Worm (Caenorhabditis elegans): ENCODE measurements around the gene F58B4.7.

Gene F58B4.7

ce11 chrV:10942161-10942560, 19.0 kb upstream of the F58B4.7 start, which contains the start of gene zip-9:
TSS of gene zip-9 (plus strand) at chrV:10942461.
- TF ChIP-seq Y75B8A.6 (GFP tag; IDR thresholded peaks at IDR 0.05) (0 out of 2 replicates have a peak, but pooled peaks have one; percentile 18), mdl-1 (tag; optimal IDR thresholded peaks at IDR 0.05) (no peak)

ce11 chrV:10941150-10941549, 18.0 kb upstream of the F58B4.7 start, which contains the start of gene F17C11.26:
TSS of gene F17C11.26 (plus strand) at chrV:10941450.
- no peak for TF ChIP-seq cey-2 (tag; optimal IDR thresholded peaks at IDR 0.05; ENCODE audit: borderline replicate concordance, insufficient read depth)
- TF ChIP-seq attf-4 (tag; optimal IDR thresholded peaks at IDR 0.05) = no peak
- no peak for TF ChIP-seq ceh-62 (tag; optimal IDR thresholded peaks at IDR 0.05)
- no peak for TF ChIP-seq vab-7 (GFP tag; IDR thresholded peaks at IDR 0.05)
- no peak for TF ChIP-seq F37D6.2 (tag; optimal IDR thresholded peaks at IDR 0.05)
- TF ChIP-seq lsy-2 (tag; optimal IDR thresholded peaks at IDR 0.05) = no peak
- TF ChIP-seq daf-19 (GFP tag; conservative IDR thresholded peaks at IDR 0.05) = no peak
- no peak for TF ChIP-seq ztf-7 (tag; optimal IDR thresholded peaks at IDR 0.05)
- no peak for TF ChIP-seq fkh-10 (GFP tag; optimal IDR thresholded peaks at IDR 0.05)
- no peak for TF ChIP-seq gei-8 (GFP tag; optimal IDR thresholded peaks at IDR 0.05)
- TF ChIP-seq nhr-76 (tag; optimal IDR thresholded peaks at IDR 0.05) = no peak
- no peak for TF ChIP-seq ces-1 (GFP tag; optimal IDR thresholded peaks at IDR 0.05)
- TF ChIP-seq F49E8.2 (tag; optimal IDR thresholded peaks at IDR 0.05; ENCODE audit: borderline replicate concordance) = no peak
- no peak for TF ChIP-seq duxl-1 (tag; optimal IDR thresholded peaks at IDR 0.05; ENCODE audit: poor library complexity)
- no peak for TF ChIP-seq pqm-1 (tag; optimal IDR thresholded peaks at IDR 0.05)
- TF ChIP-seq T20F7.1 (GFP tag; optimal IDR thresholded peaks at IDR 0.05) = no peak

ce11 chrV:10940571-10940991, 17.5 kb upstream of the F58B4.7 start:
- peak; percentile 67 for TF ChIP-seq lin-13 (GFP tag; optimal IDR thresholded peaks at IDR 0.05)
- no peak for TF ChIP-seq ceh-62 (tag; optimal IDR thresholded peaks at IDR 0.05)
- no peak for TF ChIP-seq snpc-1.2 (GFP tag; IDR thresholded peaks at IDR 0.05)
- peak in 1 of 2 experiments; percentile 73 for TF ChIP-seq lsy-2 (tag; optimal IDR thresholded peaks at IDR 0.05)
- no peak for TF ChIP-seq php-3 (GFP tag; IDR thresholded peaks at IDR 0.05)
- TF ChIP-seq Y5F2A.4 (GFP tag; optimal IDR thresholded peaks at IDR 0.05) = no peak
- peak; percentile 89 for TF ChIP-seq nhr-48 (tag; optimal IDR thresholded peaks at IDR 0.05)
- TF ChIP-seq mes-2 (tag; optimal IDR thresholded peaks at IDR 0.05; ENCODE audit: poor library complexity, severe bottlenecking) = peak; percentile 61
- peak; percentile 71 for TF ChIP-seq spr-1 (tag; optimal IDR thresholded peaks at IDR 0.05)
- no peak for TF ChIP-seq daf-12 (tag; optimal IDR thresholded peaks at IDR 0.05)
- TF ChIP-seq rbr-2 (tag; optimal IDR thresholded peaks at IDR 0.05) = peak; percentile 42
- peak; percentile 49 for TF ChIP-seq aha-1 (tag)
- TF ChIP-seq mxl-3 (GFP tag; optimal IDR thresholded peaks at IDR 0.05) = peak; percentile 75
- no peak for TF ChIP-seq dmd-8 (GFP tag; IDR thresholded peaks at IDR 0.05)
- no peak for TF ChIP-seq zfp-2 (tag; optimal IDR thresholded peaks at IDR 0.05)
- TF ChIP-seq saeg-2 (GFP tag; IDR thresholded peaks at IDR 0.05) = no peak
- no peak for TF ChIP-seq madf-9 (GFP tag; conservative IDR thresholded peaks at IDR 0.05)
- TF ChIP-seq hlh-11 (tag; optimal IDR thresholded peaks at IDR 0.05) = peak; percentile 95
- no peak for TF ChIP-seq mxl-2 (GFP tag; conservative IDR thresholded peaks at IDR 0.05)
- peak; percentile 95 for TF ChIP-seq nhr-28 (tag; optimal IDR thresholded peaks at IDR 0.05)
- peak; percentile 66 for TF ChIP-seq nhr-77 (tag; optimal IDR thresholded peaks at IDR 0.05)
- TF ChIP-seq ces-1 (GFP tag; optimal IDR thresholded peaks at IDR 0.05) = no peak
- TF ChIP-seq D1046.2 (GFP tag; IDR thresholded peaks at IDR 0.05) = no peak
- TF ChIP-seq ctbp-1 (GFP tag; IDR thresholded peaks at IDR 0.05) = no peak
- no peak for TF ChIP-seq sdz-12 (GFP tag; optimal IDR thresholded peaks at IDR 0.05)
- TF ChIP-seq ZK546.5 (tag; optimal IDR thresholded peaks at IDR 0.05) = no peak
- TF ChIP-seq F26F4.8 (GFP tag; conservative IDR thresholded peaks at IDR 0.05) = no peak
- no peak for TF ChIP-seq Y105C5A.15 (GFP tag; IDR thresholded peaks at IDR 0.05)
- peak; percentile 82 for TF ChIP-seq pha-4 (GFP tag; IDR thresholded peaks at IDR 0.05)
- no peak for TF ChIP-seq pha-4 (tag; optimal IDR thresholded peaks at IDR 0.05)
- TF ChIP-seq ceh-44 (GFP tag; IDR thresholded peaks at IDR 0.05) = no peak
- TF ChIP-seq aly-2 (tag; optimal IDR thresholded peaks at IDR 0.05) = no peak
- no peak for TF ChIP-seq unc-39 (tag; optimal IDR thresholded peaks at IDR 0.05)
- no peak for TF ChIP-seq vab-7 (GFP tag; IDR thresholded peaks at IDR 0.05)
- TF ChIP-seq egl-27 (tag; optimal IDR thresholded peaks at IDR 0.05) = no peak
